Fruit fly (Drosophila melanogaster) whole organism, wandering third instar larva: ENCODE data around the gene ND-24L.

Experiments
- Abd-B ChIP-seq: fragments of >200 bp; optimal IDR thresholded peaks from 2 replicates; lab custom pipeline; 2017; ENCODE audit warnings: missing biosample characterization, missing genetic modification characterization
- CG9705 ChIP-seq: fragments of 200-800 bp; sonication (Bioruptor generic); optimal IDR thresholded peaks from 2 replicates; lab custom pipeline; 2018; ENCODE audit warnings: missing biosample characterization, mild to moderate bottlenecking, missing genetic modification characterization
- CrebA ChIP-seq: fragments of 200-800 bp; sonication (Bioruptor generic); optimal IDR thresholded peaks from 2 replicates; lab custom pipeline; 2016; ENCODE audit warnings: missing biosample characterization, mild to moderate bottlenecking, missing genetic modification characterization, borderline replicate concordance
- Dfd ChIP-seq: fragments of >200 bp; optimal IDR thresholded peaks from 2 replicates; lab custom pipeline; 2017; ENCODE audit warnings: missing biosample characterization, missing genetic modification characterization
- Dif ChIP-seq: fragments of 200-275, 200-300 bp; sonication (Bioruptor generic); optimal IDR thresholded peaks from 2 replicates; lab custom pipeline; 2018; ENCODE audit warnings: missing biosample characterization, missing genetic modification characterization; ENCODE audit not compliant: partially characterized antibody
- GATAd ChIP-seq: sonication (Bioruptor generic); optimal IDR thresholded peaks from 2 replicates; lab custom pipeline; 2016; ENCODE audit warnings: missing biosample characterization, missing genetic modification characterization
- HLH106 ChIP-seq: fragments of 200-800 bp; optimal IDR thresholded peaks from 3 replicates; lab custom pipeline; 2019; ENCODE audit warnings: missing biosample characterization, mild to moderate bottlenecking, missing genetic modification characterization, moderate library complexity
- Hr78 ChIP-seq: fragments of >200 bp; optimal IDR thresholded peaks from 2 replicates; lab custom pipeline; 2017; ENCODE audit warnings: missing biosample characterization, missing genetic modification characterization
- Hr83 ChIP-seq: fragments of 200-300 bp; sonication (Bioruptor generic); optimal IDR thresholded peaks from 2 replicates; lab custom pipeline; 2016; ENCODE audit warnings: missing biosample characterization, mild to moderate bottlenecking, missing genetic modification characterization, moderate library complexity; ENCODE audit not compliant: poor library complexity, severe bottlenecking
- Jra ChIP-seq: sonication (Bioruptor generic); optimal IDR thresholded peaks from 2 replicates; lab custom pipeline; 2016; ENCODE audit warnings: missing biosample characterization, missing genetic modification characterization
- Mio ChIP-seq: sonication (Bioruptor generic); optimal IDR thresholded peaks from 2 replicates; lab custom pipeline; 2016; ENCODE audit warnings: missing biosample characterization, missing genetic modification characterization
- Myc ChIP-seq: fragments of >200 bp; optimal IDR thresholded peaks from 2 replicates; lab custom pipeline; 2017
- N ChIP-seq: fragments of >200 bp; optimal IDR thresholded peaks from 2 replicates; lab custom pipeline; 2018; ENCODE audit warnings: missing biosample characterization, missing external identifiers, missing genetic modification characterization
- Sp1 ChIP-seq: fragments of 200-800 bp; sonication (Bioruptor generic); optimal IDR thresholded peaks from 3 replicates; lab custom pipeline; 2019; ENCODE audit warnings: missing biosample characterization, mild to moderate bottlenecking, missing genetic modification characterization, moderate library complexity
- Vsx2 ChIP-seq: fragments of 200-300, 225-300 bp; sonication (Bioruptor generic); optimal IDR thresholded peaks from 2 replicates; lab custom pipeline; 2018; ENCODE audit warnings: missing biosample characterization, missing genetic modification characterization; ENCODE audit not compliant: partially characterized antibody
- brk ChIP-seq: fragments of 200-800 bp; sonication (Bioruptor generic); optimal IDR thresholded peaks from 2 replicates; lab custom pipeline; 2016; ENCODE audit warnings: missing biosample characterization, mild to moderate bottlenecking, missing genetic modification characterization
- dl ChIP-seq, 2 experiments: fragments of 175-275, 200-275 bp in 1 of 2; fragments of 200-275 bp in 1 of 2; sonication (Bioruptor generic); optimal IDR thresholded peaks; lab custom pipeline; 2018; ENCODE audit warnings: mild to moderate bottlenecking in 2 of 2, missing biosample characterization in 2 of 2, missing genetic modification characterization in 2 of 2, moderate library complexity in 2 of 2; ENCODE audit not compliant: partially characterized antibody in 2 of 2, insufficient read depth in 1 of 2
- dmrt93B ChIP-seq: fragments of 200-800 bp; sonication (Bioruptor generic); optimal IDR thresholded peaks from 2 replicates; lab custom pipeline; 2018; ENCODE audit warnings: missing biosample characterization, mild to moderate bottlenecking, missing genetic modification characterization
- dsf ChIP-seq: sonication (Bioruptor generic); optimal IDR thresholded peaks from 2 replicates; lab custom pipeline; 2016; ENCODE audit warnings: missing biosample characterization, missing genetic modification characterization, borderline replicate concordance
- ey ChIP-seq: fragments of 200-800 bp; sonication (Bioruptor generic); optimal IDR thresholded peaks from 2 replicates; lab custom pipeline; 2016; ENCODE audit warnings: missing biosample characterization, missing genetic modification characterization
- foxo ChIP-seq, 2 experiments: fragments of 200-800 bp; sonication (Bioruptor generic); optimal IDR thresholded peaks; 2 replicates in 1 of 2; 3 replicates in 1 of 2; lab custom pipeline; 2016 to 2017; ENCODE audit warnings: missing biosample characterization in 2 of 2, missing genetic modification characterization in 2 of 2
- fru ChIP-seq: fragments of 200-800 bp; sonication (Bioruptor generic); optimal IDR thresholded peaks from 3 replicates; lab custom pipeline; 2016; ENCODE audit warnings: missing biosample characterization, mild to moderate bottlenecking, missing genetic modification characterization
- pan ChIP-seq: fragments of >200 bp; optimal IDR thresholded peaks from 2 replicates; lab custom pipeline; 2017
- psq ChIP-seq: fragments of 200-800 bp; sonication (Bioruptor generic); optimal IDR thresholded peaks from 3 replicates; lab custom pipeline; 2017; ENCODE audit warnings: missing biosample characterization, mild to moderate bottlenecking, missing genetic modification characterization, moderate library complexity
- rgr ChIP-seq: fragments of 200-800 bp; sonication (Bioruptor generic); optimal IDR thresholded peaks from 3 replicates; lab custom pipeline; 2016; ENCODE audit warnings: missing biosample characterization, mild to moderate bottlenecking, missing genetic modification characterization
- sage ChIP-seq: fragments of 200-800 bp; sonication (Bioruptor generic); optimal IDR thresholded peaks from 2 replicates; lab custom pipeline; 2016; ENCODE audit warnings: missing biosample characterization, mild to moderate bottlenecking, missing genetic modification characterization
- sv ChIP-seq: fragments of 200-800 bp; sonication (Bioruptor generic); optimal IDR thresholded peaks from 3 replicates; lab custom pipeline; 2016; ENCODE audit warnings: missing biosample characterization, missing genetic modification characterization
- tai ChIP-seq: sonication (Bioruptor generic); optimal IDR thresholded peaks from 2 replicates; lab custom pipeline; 2016; ENCODE audit warnings: missing biosample characterization, missing genetic modification characterization
- usp ChIP-seq: fragments of >200 bp; optimal IDR thresholded peaks from 2 replicates; lab custom pipeline; 2017; ENCODE audit warnings: missing biosample characterization, missing genetic modification characterization
- woc ChIP-seq: sonication (Bioruptor generic); optimal IDR thresholded peaks from 2 replicates; lab custom pipeline; 2016; ENCODE audit warnings: missing biosample characterization, mild to moderate bottlenecking, missing genetic modification characterization

ND-24L gene

DNA sequence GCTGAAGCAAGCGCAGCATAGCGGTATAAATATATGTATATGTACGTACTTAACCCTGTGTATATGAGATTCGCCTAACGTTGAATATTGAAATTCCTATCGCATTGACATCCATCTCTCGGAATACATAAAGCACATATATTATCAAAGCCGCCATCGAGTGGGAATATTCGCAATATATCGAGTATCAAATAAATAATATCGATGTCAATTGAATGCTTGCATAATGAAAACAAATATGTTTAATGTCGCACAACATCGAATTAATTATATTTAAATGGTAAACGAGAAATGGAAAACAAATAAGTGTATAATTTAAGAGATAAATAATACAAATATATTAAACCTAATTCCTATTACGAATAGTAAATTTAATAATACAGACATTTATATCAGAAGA is at the start of gene ND-24L:
TSS of gene ND-24L (minus strand) at position 101 of the 400 bp plus-strand sequence.
- TF ChIP-seq ey (GFP tag; lab: Kevin White, UChicago) (no peak), Jra (no peak)
- TF ChIP-seq, all 38 proteins: peak for 0

DNA sequence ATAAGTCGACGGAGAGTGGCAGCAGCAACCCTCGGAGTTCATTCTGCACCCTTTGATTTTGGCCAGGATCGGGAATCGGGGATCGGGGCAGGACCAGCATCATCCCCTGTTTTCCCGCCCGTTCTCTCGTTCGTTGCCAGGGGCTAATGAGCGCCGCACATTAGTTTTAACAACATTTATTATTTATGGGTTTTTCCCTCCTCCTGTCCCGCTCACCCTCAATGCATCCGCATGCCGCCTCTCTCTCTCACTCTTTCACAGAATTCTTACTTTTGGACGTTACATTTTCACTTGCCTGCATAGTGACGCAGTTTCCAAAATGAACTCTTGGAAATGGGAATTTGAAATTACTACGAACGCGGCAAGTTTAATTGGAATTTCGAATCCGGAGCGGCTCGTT is 46.3 kb upstream of the ND-24L start:
- TF ChIP-seq Sp1 (no peak), Dfd (GFP tag; lab: Kevin White, UChicago) (no peak), foxo (GFP tag; optimal IDR thresholded peaks at IDR 0.05; lab: Kevin White, UChicago) (no peak), GATAd (GFP tag; lab: Kevin White, UChicago) (no peak), Vsx2 (GFP tag; lab: Kevin White, UChicago) (no peak), dmrt93B (GFP tag; lab: Kevin White, UChicago) (no peak), Abd-B (GFP tag; lab: Kevin White, UChicago) (no peak), usp (GFP tag; lab: Kevin White, UChicago) (no peak), N (GFP tag; lab: Kevin White, UChicago) (no peak), dsf (GFP tag; lab: Kevin White, UChicago) (no peak), fru (GFP tag; lab: Kevin White, UChicago) (no peak), sage (GFP tag; lab: Kevin White, UChicago) (no peak), woc (GFP tag; lab: Kevin White, UChicago) (no peak)

DNA sequence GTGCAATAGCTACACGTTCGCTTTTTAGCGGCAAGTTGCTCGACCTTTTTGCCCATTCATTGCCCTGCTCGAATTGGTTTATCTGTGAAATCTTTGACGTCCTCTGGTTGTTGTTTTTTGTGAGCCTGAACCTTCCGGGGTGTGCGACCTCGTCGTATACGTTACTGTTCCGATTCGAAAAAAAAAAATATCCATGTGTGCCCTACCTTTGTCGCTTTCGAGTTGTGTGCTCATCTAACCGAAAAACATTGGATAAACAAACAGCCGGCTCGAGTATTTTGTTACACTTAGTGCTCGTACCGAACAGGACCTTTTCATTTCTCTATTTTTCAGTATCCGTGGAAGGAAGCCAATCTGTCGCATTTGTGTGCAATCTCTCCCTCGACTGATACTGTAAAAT is 43.4 kb upstream of the ND-24L start:
- TF ChIP-seq Dif (no peak), foxo (GFP tag; optimal IDR thresholded peaks at IDR 0.05; lab: Kevin White, UChicago) (no peak), dsf (GFP tag; lab: Kevin White, UChicago) (no peak), woc (GFP tag; lab: Kevin White, UChicago) (no peak), Dfd (GFP tag; lab: Kevin White, UChicago) (no peak)

DNA sequence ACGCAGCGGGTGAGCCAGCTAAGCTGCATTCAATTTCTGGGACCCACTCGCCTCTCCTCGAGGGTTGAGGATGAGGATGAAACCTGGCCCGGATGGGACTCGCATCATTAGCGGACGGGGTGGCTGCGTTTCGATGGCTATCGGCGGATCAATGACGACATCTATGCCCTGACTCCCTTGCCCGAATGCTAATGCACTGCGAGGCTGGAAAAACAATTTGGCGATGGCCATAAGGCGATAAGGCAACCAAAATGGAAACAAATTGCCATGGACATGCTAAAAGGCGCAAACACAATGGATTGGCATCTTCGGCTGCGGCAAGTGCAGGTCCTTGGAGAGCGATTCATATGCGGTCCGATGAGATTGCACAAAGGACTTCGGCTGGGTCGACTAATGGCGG is 42.3 kb upstream of the ND-24L start:
- TF ChIP-seq HLH106 (tag; lab: Kevin White, UChicago) (no peak), CG9705 (GFP tag; lab: Kevin White, UChicago) (no peak), Dfd (GFP tag; lab: Kevin White, UChicago) (no peak), psq (GFP tag; lab: Kevin White, UChicago) (no peak), sage (GFP tag; lab: Kevin White, UChicago) (no peak), Dif (no peak), tai (no peak), pan (no peak), N (GFP tag; lab: Kevin White, UChicago) (no peak), CrebA (GFP tag; lab: Kevin White, UChicago) (no peak), GATAd (GFP tag; lab: Kevin White, UChicago) (no peak), Sp1 (no peak), sv (GFP tag; lab: Kevin White, UChicago) (no peak), ey (GFP tag; lab: Kevin White, UChicago) (no peak), dsf (GFP tag; lab: Kevin White, UChicago) (no peak), Myc (lab: Kevin White, UChicago) (no peak), usp (GFP tag; lab: Kevin White, UChicago) (no peak), Jra (no peak)
- TF ChIP-seq, all 38 proteins: peak for 0

DNA sequence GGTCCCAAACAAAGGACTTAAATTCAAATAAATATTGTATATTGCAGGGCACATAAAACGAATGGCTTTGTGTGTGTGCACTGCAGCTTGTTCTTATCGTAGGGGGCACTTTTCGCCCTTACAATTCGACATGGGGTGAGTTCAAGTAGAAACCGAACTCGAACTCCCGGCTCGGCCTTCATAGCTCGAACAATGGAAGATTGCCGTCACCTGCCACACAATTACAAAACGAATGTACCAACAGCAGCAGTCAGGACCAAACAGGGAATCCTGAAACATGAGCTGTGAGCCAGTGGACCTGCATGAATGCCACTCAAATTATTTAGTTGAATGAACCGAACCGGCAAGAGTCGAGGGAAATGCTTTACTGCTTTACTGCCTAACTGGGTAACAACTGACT is 41.3 kb upstream of the ND-24L start:
- TF ChIP-seq woc (GFP tag; lab: Kevin White, UChicago) (no peak), dl (GFP tag; optimal IDR thresholded peaks at IDR 0.05; lab: Kevin White, UChicago; ENCODE audit: insufficient read depth in 1 of 2, partially characterized antibody in 2 of 2) (no peak), Dfd (GFP tag; lab: Kevin White, UChicago) (no peak), rgr (GFP tag; lab: Kevin White, UChicago) (no peak), tai (no peak), Vsx2 (GFP tag; lab: Kevin White, UChicago) (no peak), fru (GFP tag; lab: Kevin White, UChicago) (no peak), Abd-B (GFP tag; lab: Kevin White, UChicago) (no peak), pan (no peak), HLH106 (tag; lab: Kevin White, UChicago) (no peak), Mio (no peak), dsf (GFP tag; lab: Kevin White, UChicago) (no peak), Hr78 (GFP tag; lab: Kevin White, UChicago) (no peak), foxo (GFP tag; optimal IDR thresholded peaks at IDR 0.05; lab: Kevin White, UChicago) (no peak), psq (GFP tag; lab: Kevin White, UChicago) (no peak), Sp1 (no peak), Hr83 (GFP tag; lab: Kevin White, UChicago) (no peak), CG9705 (GFP tag; lab: Kevin White, UChicago) (no peak), brk (GFP tag; lab: Kevin White, UChicago) (no peak)
